Worm (Caenorhabditis elegans): Measurements from ENCODE around the gene ced-9.

The ced-9 gene

ce11 chrIII:10344762-10345161 is 9.8 kb downstream of the ced-9 start:
- TF ChIP-seq flt-1 (GFP tag; IDR thresholded peaks at IDR 0.05) (no peak), tra-4 (tag; optimal IDR thresholded peaks at IDR 0.05) (no peak), ets-7 (tag; optimal IDR thresholded peaks at IDR 0.05) (no peak), hmbx-1 (tag; optimal IDR thresholded peaks at IDR 0.05) (no peak)

ce11 chrIII:10347049-10347448 is 12.1 kb downstream of the ced-9 start, which contains the start of gene tbx-8:
TSS of gene tbx-8 (plus strand) at chrIII:10347349.
- TF ChIP-seq flt-1 (GFP tag; IDR thresholded peaks at IDR 0.05) (no peak), ama-1 (optimal IDR thresholded peaks at IDR 0.05) (no peak), hmg-4 (GFP tag; optimal IDR thresholded peaks at IDR 0.05) (no peak), scrt-1 (GFP tag; IDR thresholded peaks at IDR 0.05) (no peak), sea-1 (GFP tag; conservative IDR thresholded peaks at IDR 0.05) (no peak), F13C5.2 (tag; optimal IDR thresholded peaks at IDR 0.05) (no peak), hnd-1 (tag; optimal IDR thresholded peaks at IDR 0.05) (no peak), ets-7 (tag; optimal IDR thresholded peaks at IDR 0.05) (no peak), B0310.2 (tag; optimal IDR thresholded peaks at IDR 0.05) (no peak), hmbx-1 (tag; optimal IDR thresholded peaks at IDR 0.05) (no peak), tra-4 (tag; optimal IDR thresholded peaks at IDR 0.05) (no peak), aly-1 (tag; optimal IDR thresholded peaks at IDR 0.05) (no peak), tbx-11 (GFP tag; IDR thresholded peaks at IDR 0.05) (no peak), ceh-36 (tag; optimal IDR thresholded peaks at IDR 0.05) (no peak), pes-1 (GFP tag; IDR thresholded peaks at IDR 0.05) (no peak), tbx-37 (GFP tag; conservative IDR thresholded peaks at IDR 0.05) (no peak), ceh-13 (GFP tag; optimal IDR thresholded peaks at IDR 0.05) (no peak)

DNA sequence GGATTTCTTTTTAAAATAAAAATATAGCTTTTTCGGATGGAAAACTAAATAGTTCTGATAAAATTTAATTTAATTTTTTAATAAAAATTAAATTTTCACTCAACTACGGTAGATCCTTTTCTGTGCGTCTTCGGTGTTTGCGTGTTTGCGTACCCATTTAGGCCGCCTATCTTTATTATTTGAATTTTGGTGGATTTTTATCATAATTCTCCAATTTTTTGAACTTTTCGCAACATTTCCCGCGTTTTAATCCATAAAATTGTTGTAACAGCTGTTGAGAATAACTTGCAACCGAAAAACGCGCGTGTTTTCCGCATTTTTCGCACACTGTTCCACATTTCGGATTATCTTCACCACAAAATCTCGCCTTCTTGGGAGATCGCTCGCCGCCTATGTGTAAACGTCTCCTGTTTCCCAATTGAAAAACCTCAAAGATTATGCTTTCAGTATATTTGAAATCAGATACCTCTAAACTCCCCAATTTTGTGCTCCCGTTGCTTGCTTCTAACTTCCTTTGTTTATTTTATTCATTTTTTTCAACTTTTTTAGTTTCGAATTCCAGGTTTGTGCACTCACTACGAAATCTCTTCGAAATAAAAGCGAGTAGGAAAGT is 16.7 kb downstream of the ced-9 start, which contains the start of gene T07C4.3:
T07C4.3 (plus strand) TSS at position 563 of the 613 bp plus-strand sequence.
- TF ChIP-seq ceh-36 (tag; optimal IDR thresholded peaks at IDR 0.05) = no peak
- no peak for TF ChIP-seq sea-1 (GFP tag; conservative IDR thresholded peaks at IDR 0.05)
- TF ChIP-seq ets-7 (tag; optimal IDR thresholded peaks at IDR 0.05) = no peak
- no peak for TF ChIP-seq hmbx-1 (tag; optimal IDR thresholded peaks at IDR 0.05)
- no peak for TF ChIP-seq tra-4 (tag; optimal IDR thresholded peaks at IDR 0.05)
- no peak for TF ChIP-seq tbx-11 (GFP tag; IDR thresholded peaks at IDR 0.05)
- TF ChIP-seq tbx-37 (GFP tag; conservative IDR thresholded peaks at IDR 0.05) = no peak
- no peak for TF ChIP-seq F13C5.2 (tag; optimal IDR thresholded peaks at IDR 0.05)
- TF ChIP-seq hnd-1 (tag; optimal IDR thresholded peaks at IDR 0.05) = no peak
- TF ChIP-seq ama-1 (optimal IDR thresholded peaks at IDR 0.05) = no peak
- no peak for TF ChIP-seq ceh-13 (GFP tag; optimal IDR thresholded peaks at IDR 0.05)
- no peak for TF ChIP-seq hmg-4 (GFP tag; optimal IDR thresholded peaks at IDR 0.05)
- no peak for TF ChIP-seq pes-1 (GFP tag; IDR thresholded peaks at IDR 0.05)
- no peak for TF ChIP-seq scrt-1 (GFP tag; IDR thresholded peaks at IDR 0.05)
- no peak for TF ChIP-seq aly-1 (tag; optimal IDR thresholded peaks at IDR 0.05)
- no peak for TF ChIP-seq flt-1 (GFP tag; IDR thresholded peaks at IDR 0.05)
- TF ChIP-seq B0310.2 (tag; optimal IDR thresholded peaks at IDR 0.05) = no peak

DNA sequence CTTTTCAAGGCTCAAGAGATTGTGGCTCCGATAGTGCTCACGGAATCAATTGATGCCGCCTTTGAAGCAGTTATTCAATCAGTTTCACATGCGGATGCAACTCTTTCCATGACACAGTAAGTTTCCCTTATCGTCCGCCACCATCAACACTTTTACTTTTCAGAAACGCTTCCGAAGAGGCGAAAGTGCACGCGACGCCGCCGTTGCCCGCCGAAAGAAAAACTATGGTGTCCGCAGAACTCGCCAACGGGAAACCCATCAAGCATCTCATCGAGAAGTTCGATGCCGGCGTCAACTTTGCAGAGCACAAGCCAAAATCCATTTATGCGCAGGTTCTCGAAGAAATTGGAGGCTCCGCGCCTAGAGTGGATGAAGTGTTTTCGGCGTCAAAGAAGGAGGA is 18.5 kb downstream of the ced-9 start:
- no peak for TF ChIP-seq hmg-4 (GFP tag; optimal IDR thresholded peaks at IDR 0.05)
- TF ChIP-seq ceh-13 (GFP tag; optimal IDR thresholded peaks at IDR 0.05) = no peak
- no peak for TF ChIP-seq tbx-37 (GFP tag; conservative IDR thresholded peaks at IDR 0.05)
- no peak for TF ChIP-seq ceh-36 (tag; optimal IDR thresholded peaks at IDR 0.05)
- no peak for TF ChIP-seq aly-1 (tag; optimal IDR thresholded peaks at IDR 0.05)
- no peak for TF ChIP-seq tbx-11 (GFP tag; IDR thresholded peaks at IDR 0.05)
- TF ChIP-seq ama-1 (optimal IDR thresholded peaks at IDR 0.05) = no peak
- no peak for TF ChIP-seq pes-1 (GFP tag; IDR thresholded peaks at IDR 0.05)
- no peak for TF ChIP-seq flt-1 (GFP tag; IDR thresholded peaks at IDR 0.05)
- TF ChIP-seq hnd-1 (tag; optimal IDR thresholded peaks at IDR 0.05) = no peak
- no peak for TF ChIP-seq tra-4 (tag; optimal IDR thresholded peaks at IDR 0.05)
- no peak for TF ChIP-seq F13C5.2 (tag; optimal IDR thresholded peaks at IDR 0.05)
- no peak for TF ChIP-seq ets-7 (tag; optimal IDR thresholded peaks at IDR 0.05)

- TF ChIP-seq B0310.2 (tag; optimal IDR thresholded peaks at IDR 0.05) = no peak
- no peak for TF ChIP-seq sea-1 (GFP tag; conservative IDR thresholded peaks at IDR 0.05)
- no peak for TF ChIP-seq pes-1 (GFP tag; IDR thresholded peaks at IDR 0.05)
- TF ChIP-seq tra-4 (tag; optimal IDR thresholded peaks at IDR 0.05) = no peak
- TF ChIP-seq tbx-11 (GFP tag; IDR thresholded peaks at IDR 0.05) = no peak
- TF ChIP-seq ama-1 (optimal IDR thresholded peaks at IDR 0.05) = no peak
- no peak for TF ChIP-seq ets-7 (tag; optimal IDR thresholded peaks at IDR 0.05)
- no peak for TF ChIP-seq hmbx-1 (tag; optimal IDR thresholded peaks at IDR 0.05)
- TF ChIP-seq ceh-13 (GFP tag; optimal IDR thresholded peaks at IDR 0.05) = no peak
- no peak for TF ChIP-seq F13C5.2 (tag; optimal IDR thresholded peaks at IDR 0.05)
- TF ChIP-seq ceh-36 (tag; optimal IDR thresholded peaks at IDR 0.05) = no peak
- TF ChIP-seq tbx-37 (GFP tag; conservative IDR thresholded peaks at IDR 0.05) = no peak
- no peak for TF ChIP-seq aly-1 (tag; optimal IDR thresholded peaks at IDR 0.05)
- no peak for TF ChIP-seq flt-1 (GFP tag; IDR thresholded peaks at IDR 0.05)
- no peak for TF ChIP-seq hmg-4 (GFP tag; optimal IDR thresholded peaks at IDR 0.05)
Observed at ce11 chrIII:10354591-10354990, 19.6 kb downstream of the ced-9 start.

DNA sequence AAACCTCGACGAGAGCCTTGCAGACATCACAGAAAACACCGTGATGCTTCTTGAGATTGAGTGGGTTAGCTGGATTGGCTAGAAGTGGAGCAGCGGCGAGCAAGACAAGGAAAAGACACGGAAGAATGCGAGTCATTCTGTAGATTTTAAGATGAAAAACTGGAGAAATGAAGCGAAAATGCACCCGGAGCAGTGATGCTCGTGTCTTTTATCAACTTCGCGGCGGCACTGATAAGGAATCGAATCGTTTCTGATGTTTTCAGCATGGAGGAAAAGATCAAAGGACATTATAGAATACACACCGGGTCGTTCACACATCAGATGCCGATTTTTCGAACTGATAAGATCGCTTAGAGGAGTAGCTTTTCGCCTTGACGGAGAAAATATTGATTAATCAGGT is 20.4 kb downstream of the ced-9 start, which contains the start of gene spp-1:
spp-1 (minus strand) TSS at position 287 of the 400 bp plus-strand sequence.
- TF ChIP-seq ceh-13 (GFP tag; optimal IDR thresholded peaks at IDR 0.05) (no peak), hmg-4 (GFP tag; optimal IDR thresholded peaks at IDR 0.05) (no peak), ama-1 (optimal IDR thresholded peaks at IDR 0.05) (no peak), sea-1 (GFP tag; conservative IDR thresholded peaks at IDR 0.05) (no peak), tra-4 (tag; optimal IDR thresholded peaks at IDR 0.05) (no peak), scrt-1 (GFP tag; IDR thresholded peaks at IDR 0.05) (no peak), F13C5.2 (tag; optimal IDR thresholded peaks at IDR 0.05) (no peak), tbx-11 (GFP tag; IDR thresholded peaks at IDR 0.05) (no peak), aly-1 (tag; optimal IDR thresholded peaks at IDR 0.05) (no peak), ets-7 (tag; optimal IDR thresholded peaks at IDR 0.05) (no peak), flt-1 (GFP tag; IDR thresholded peaks at IDR 0.05) (no peak), ceh-36 (tag; optimal IDR thresholded peaks at IDR 0.05) (no peak), hmbx-1 (tag; optimal IDR thresholded peaks at IDR 0.05) (no peak), pes-1 (GFP tag; IDR thresholded peaks at IDR 0.05) (no peak), hnd-1 (tag; optimal IDR thresholded peaks at IDR 0.05) (no peak)

- no peak for TF ChIP-seq B0310.2 (tag; optimal IDR thresholded peaks at IDR 0.05)
- TF ChIP-seq F13C5.2 (tag; optimal IDR thresholded peaks at IDR 0.05) = no peak
- TF ChIP-seq ets-7 (tag; optimal IDR thresholded peaks at IDR 0.05) = no peak
- TF ChIP-seq sea-1 (GFP tag; conservative IDR thresholded peaks at IDR 0.05) = no peak
- no peak for TF ChIP-seq hnd-1 (tag; optimal IDR thresholded peaks at IDR 0.05)
- TF ChIP-seq ceh-13 (GFP tag; optimal IDR thresholded peaks at IDR 0.05) = no peak
Observed at ce11 chrIII:10357598-10358186, 22.7 kb downstream of the ced-9 start, which contains the start of gene umps-1. TSS of gene umps-1 (minus strand) at chrIII:10357648.
